Worm (Caenorhabditis elegans) whole organism, young adult: ENCODE measurements around the gene dpf-1.

ENCODE experiments used
- B0019.2 ChIP-seq: fragments of 200-800 bp; sonication (Bioruptor generic); conservative IDR thresholded peaks from 2 replicates; pipeline ENCODE4 v1.3.6; 2022; ENCODE audit warnings: missing genetic modification reagents, missing genetic modification characterization, missing compliant biosample characterization
- B0035.1 ChIP-seq: sonication (generic microtip); optimal IDR thresholded peaks from 2 replicates; lab custom pipeline; 2016; ENCODE audit warnings: missing genetic modification characterization, mild to moderate bottlenecking, missing compliant biosample characterization, missing genotype, missing genetic modification reagents
- C17E4.6 ChIP-seq: fragments of 200-800 bp; sonication (Bioruptor generic); IDR thresholded peaks from 2 replicates; pipeline ENCODE4 v1.3.6; 2022; ENCODE audit warnings: missing genetic modification reagents, missing genetic modification characterization, missing compliant biosample characterization
- F10E7.11 ChIP-seq: sonication (generic microtip); optimal IDR thresholded peaks from 2 replicates; lab custom pipeline; 2017; ENCODE audit warnings: mild to moderate bottlenecking, missing genetic modification characterization, moderate library complexity, missing compliant biosample characterization
- F39B2.1 ChIP-seq: fragments of 200-800 bp; sonication (Bioruptor generic); IDR thresholded peaks from 2 replicates; pipeline ENCODE4 v1.3.6; 2022; ENCODE audit warnings: missing genetic modification reagents, missing genetic modification characterization, missing compliant biosample characterization
- F52B5.7 ChIP-seq: sonication (generic microtip); optimal IDR thresholded peaks from 2 replicates; lab custom pipeline; 2016; ENCODE audit warnings: mild to moderate bottlenecking, missing genetic modification characterization, missing compliant biosample characterization
- K12H6.12 ChIP-seq: fragments of 200-800 bp; sonication (Bioruptor generic); optimal IDR thresholded peaks from 2 replicates; lab custom pipeline; 2018; ENCODE audit warnings: mild to moderate bottlenecking, missing genetic modification characterization, missing compliant biosample characterization
- T07F8.4 ChIP-seq: sonication (generic microtip); optimal IDR thresholded peaks from 2 replicates; lab custom pipeline; 2016; ENCODE audit warnings: mild to moderate bottlenecking, missing genetic modification characterization, moderate library complexity, missing compliant biosample characterization
- T26A5.8 ChIP-seq: sonication (generic microtip); optimal IDR thresholded peaks from 2 replicates; lab custom pipeline; 2016; ENCODE audit warnings: missing genetic modification characterization, missing compliant biosample characterization
- Y53F4B.3 ChIP-seq: fragments of 200-800 bp; sonication (Bioruptor generic); IDR thresholded peaks from 2 replicates; pipeline ENCODE4 v1.3.6; 2022; ENCODE audit warnings: missing genetic modification reagents, missing genetic modification characterization, missing compliant biosample characterization
- Y56A3A.18 ChIP-seq: fragments of 200-800 bp; sonication (Bioruptor generic); IDR thresholded peaks from 2 replicates; pipeline ENCODE4 v1.3.6; 2022; ENCODE audit warnings: missing genetic modification reagents, missing genetic modification characterization, missing compliant biosample characterization
- ZK185.1 ChIP-seq: sonication (generic microtip); optimal IDR thresholded peaks from 2 replicates; lab custom pipeline; 2016; ENCODE audit warnings: mild to moderate bottlenecking, missing genetic modification characterization, missing compliant biosample characterization; ENCODE audit not compliant: poor library complexity, severe bottlenecking
- akir-1 ChIP-seq: fragments of 200-800 bp; sonication (Bioruptor generic); optimal IDR thresholded peaks from 2 replicates; lab custom pipeline; 2018; ENCODE audit warnings: mild to moderate bottlenecking, missing genetic modification characterization, moderate library complexity, missing compliant biosample characterization
- aptf-3 ChIP-seq: fragments of 200-800 bp; sonication (Bioruptor generic); IDR thresholded peaks from 2 replicates; pipeline ENCODE4 v1.3.6; 2022; ENCODE audit warnings: missing genetic modification characterization, missing compliant biosample characterization
- attf-6 ChIP-seq: fragments of 200-800 bp; sonication (Bioruptor generic); IDR thresholded peaks from 2 replicates; pipeline ENCODE4 v1.3.6; 2022; ENCODE audit warnings: missing genetic modification reagents, missing genetic modification characterization, missing compliant biosample characterization
- bed-2 ChIP-seq: fragments of 200-800 bp; sonication (Bioruptor generic); IDR thresholded peaks from 2 replicates; pipeline ENCODE4 v1.3.6; 2022; ENCODE audit warnings: missing genetic modification reagents, missing genetic modification characterization, missing compliant biosample characterization
- ceh-100 ChIP-seq: fragments of 200-800 bp; sonication (Bioruptor generic); IDR thresholded peaks from 2 replicates; pipeline ENCODE4 v1.3.6; 2022; ENCODE audit warnings: missing genetic modification reagents, missing genetic modification characterization, missing compliant biosample characterization
- ceh-27 ChIP-seq: fragments of 200-800 bp; sonication (Bioruptor generic); optimal IDR thresholded peaks from 2 replicates; lab custom pipeline; 2018; ENCODE audit warnings: mild to moderate bottlenecking, missing genetic modification characterization, moderate library complexity, missing compliant biosample characterization
- ceh-58 ChIP-seq: fragments of 200-800 bp; sonication (Bioruptor generic); IDR thresholded peaks from 2 replicates; pipeline ENCODE4 v1.3.6; 2022; ENCODE audit warnings: missing genetic modification characterization, missing compliant biosample characterization
- ceh-91 ChIP-seq: fragments of 200-800 bp; sonication (Bioruptor generic); IDR thresholded peaks from 2 replicates; pipeline ENCODE4 v1.3.6; 2022; ENCODE audit warnings: missing genetic modification reagents, missing genetic modification characterization, missing compliant biosample characterization
- die-1 ChIP-seq: sonication (generic microtip); optimal IDR thresholded peaks from 2 replicates; lab custom pipeline; 2016; ENCODE audit warnings: missing genotype, mild to moderate bottlenecking, missing genetic modification characterization, missing compliant biosample characterization
- dox-1 ChIP-seq: fragments of 200-800 bp; sonication (Bioruptor generic); IDR thresholded peaks from 2 replicates; pipeline ENCODE4 v1.3.6; 2022; ENCODE audit warnings: missing genetic modification reagents, missing genetic modification characterization, missing compliant biosample characterization
- dpff-1 ChIP-seq: sonication (generic microtip); optimal IDR thresholded peaks from 2 replicates; lab custom pipeline; 2017; ENCODE audit warnings: mild to moderate bottlenecking, missing genetic modification characterization, missing compliant biosample characterization
- egl-44 ChIP-seq: fragments of 200-800 bp; sonication (Bioruptor generic); IDR thresholded peaks from 2 replicates; pipeline ENCODE4 v1.3.6; 2022; ENCODE audit warnings: missing genetic modification reagents, missing genetic modification characterization, missing compliant biosample characterization
- hlh-12 ChIP-seq: sonication (generic microtip); optimal IDR thresholded peaks from 2 replicates; lab custom pipeline; 2016; ENCODE audit warnings: missing genetic modification characterization, missing compliant biosample characterization
- hmg-1.2 ChIP-seq: fragments of 200-800 bp; sonication (Bioruptor generic); IDR thresholded peaks from 2 replicates; pipeline ENCODE4 v1.3.6; 2022; ENCODE audit warnings: missing genetic modification reagents, missing genetic modification characterization, missing compliant biosample characterization
- hrde-1 ChIP-seq: sonication (generic microtip); optimal IDR thresholded peaks from 2 replicates; lab custom pipeline; 2016; ENCODE audit warnings: missing genetic modification characterization, mild to moderate bottlenecking, missing compliant biosample characterization, moderate library complexity, missing genotype, missing genetic modification reagents, borderline replicate concordance
- hsf-1 ChIP-seq: fragments of 200-800 bp; sonication (Bioruptor generic); IDR thresholded peaks from 2 replicates; pipeline ENCODE4 v1.3.6; 2022; ENCODE audit warnings: missing genetic modification reagents, missing genetic modification characterization, missing compliant biosample characterization
- lin-54 ChIP-seq: fragments of 200-800 bp; sonication (Bioruptor generic); optimal IDR thresholded peaks from 2 replicates; lab custom pipeline; 2018; ENCODE audit warnings: mild to moderate bottlenecking, missing genetic modification characterization, missing compliant biosample characterization
- lsy-27 ChIP-seq: sonication (generic microtip); optimal IDR thresholded peaks from 2 replicates; lab custom pipeline; 2017; ENCODE audit warnings: missing genetic modification characterization, mild to moderate bottlenecking, missing compliant biosample characterization, antibody characterized with exemption, missing genotype, borderline replicate concordance; ENCODE audit not compliant: insufficient read depth
- madf-8 ChIP-seq: fragments of 200-800 bp; sonication (Bioruptor generic); conservative IDR thresholded peaks from 2 replicates; pipeline ENCODE4 v1.3.6; 2022; ENCODE audit warnings: missing genetic modification reagents, missing genetic modification characterization, missing compliant biosample characterization
- mcd-1 ChIP-seq: fragments of 200-800 bp; sonication (Bioruptor generic); IDR thresholded peaks from 2 replicates; pipeline ENCODE4 v1.3.6; 2022; ENCODE audit warnings: missing genetic modification reagents, missing genetic modification characterization, missing compliant biosample characterization
- nhr-179 ChIP-seq: sonication (generic microtip); optimal IDR thresholded peaks from 2 replicates; lab custom pipeline; 2016; ENCODE audit warnings: mild to moderate bottlenecking, missing genetic modification characterization, missing compliant biosample characterization
- nhr-27 ChIP-seq: fragments of 200-800 bp; sonication (Bioruptor generic); optimal IDR thresholded peaks from 2 replicates; lab custom pipeline; 2018; ENCODE audit warnings: mild to moderate bottlenecking, missing genetic modification characterization, moderate library complexity, missing compliant biosample characterization
- rcor-1 ChIP-seq: fragments of 200-800 bp; sonication (Bioruptor generic); IDR thresholded peaks from 2 replicates; pipeline ENCODE4 v1.3.6; 2022; ENCODE audit warnings: missing genetic modification reagents, missing genetic modification characterization, missing compliant biosample characterization
- rec-8 ChIP-seq, 2 experiments: sonication (generic microtip); optimal IDR thresholded peaks; 2 replicates each; lab custom pipeline; 2016; ENCODE audit warnings: mild to moderate bottlenecking in 2 of 2, missing genetic modification characterization in 2 of 2, missing genetic modification reagents in 2 of 2, missing genotype in 2 of 2, missing biosample characterization in 1 of 2, missing compliant biosample characterization in 1 of 2, moderate library complexity in 1 of 2
- repo-1 ChIP-seq: sonication (generic microtip); optimal IDR thresholded peaks from 2 replicates; lab custom pipeline; 2017; ENCODE audit warnings: mild to moderate bottlenecking, missing genetic modification characterization, missing compliant biosample characterization
- snpc-1.1 ChIP-seq: sonication (generic microtip); optimal IDR thresholded peaks from 2 replicates; lab custom pipeline; 2017; ENCODE audit warnings: missing genetic modification characterization, mild to moderate bottlenecking, missing compliant biosample characterization, antibody characterized with exemption, moderate library complexity, missing genotype, missing genetic modification reagents; ENCODE audit not compliant: insufficient read depth
- snpc-1.3 ChIP-seq: sonication (generic microtip); optimal IDR thresholded peaks from 2 replicates; lab custom pipeline; 2017; ENCODE audit warnings: missing genetic modification characterization, mild to moderate bottlenecking, missing compliant biosample characterization, antibody characterized with exemption, moderate library complexity, missing genotype, missing genetic modification reagents; ENCODE audit not compliant: insufficient read depth
- snpc-3.4 ChIP-seq: sonication (generic microtip); optimal IDR thresholded peaks from 2 replicates; lab custom pipeline; 2017; ENCODE audit warnings: missing genetic modification characterization, mild to moderate bottlenecking, missing compliant biosample characterization, antibody characterized with exemption, moderate library complexity, missing genotype, missing genetic modification reagents
- unc-130 ChIP-seq: sonication (generic microtip); optimal IDR thresholded peaks from 2 replicates; lab custom pipeline; 2016; ENCODE audit warnings: missing genetic modification reagents, missing genetic modification characterization, missing compliant biosample characterization
- zfh-2 ChIP-seq: fragments of 200-800 bp; sonication (Bioruptor generic); conservative IDR thresholded peaks from 2 replicates; pipeline ENCODE4 v1.3.6; 2022; ENCODE audit warnings: missing genetic modification reagents, missing genetic modification characterization, missing compliant biosample characterization
- ztf-25 ChIP-seq: fragments of 200-800 bp; sonication (Bioruptor generic); IDR thresholded peaks from 2 replicates; pipeline ENCODE4 v1.3.6; 2022; ENCODE audit warnings: missing genetic modification reagents, missing genetic modification characterization, missing compliant biosample characterization
- ztf-28 ChIP-seq: fragments of 200-800 bp; sonication (Bioruptor generic); IDR thresholded peaks from 2 replicates; pipeline ENCODE4 v1.3.6; 2022; ENCODE audit warnings: missing genetic modification reagents, missing genetic modification characterization, missing compliant biosample characterization
- ztf-3 ChIP-seq: fragments of 200-800 bp; sonication (Bioruptor generic); optimal IDR thresholded peaks from 2 replicates; lab custom pipeline; 2018; ENCODE audit warnings: mild to moderate bottlenecking, missing genetic modification characterization, missing compliant biosample characterization

dpf-1 gene

DNA sequence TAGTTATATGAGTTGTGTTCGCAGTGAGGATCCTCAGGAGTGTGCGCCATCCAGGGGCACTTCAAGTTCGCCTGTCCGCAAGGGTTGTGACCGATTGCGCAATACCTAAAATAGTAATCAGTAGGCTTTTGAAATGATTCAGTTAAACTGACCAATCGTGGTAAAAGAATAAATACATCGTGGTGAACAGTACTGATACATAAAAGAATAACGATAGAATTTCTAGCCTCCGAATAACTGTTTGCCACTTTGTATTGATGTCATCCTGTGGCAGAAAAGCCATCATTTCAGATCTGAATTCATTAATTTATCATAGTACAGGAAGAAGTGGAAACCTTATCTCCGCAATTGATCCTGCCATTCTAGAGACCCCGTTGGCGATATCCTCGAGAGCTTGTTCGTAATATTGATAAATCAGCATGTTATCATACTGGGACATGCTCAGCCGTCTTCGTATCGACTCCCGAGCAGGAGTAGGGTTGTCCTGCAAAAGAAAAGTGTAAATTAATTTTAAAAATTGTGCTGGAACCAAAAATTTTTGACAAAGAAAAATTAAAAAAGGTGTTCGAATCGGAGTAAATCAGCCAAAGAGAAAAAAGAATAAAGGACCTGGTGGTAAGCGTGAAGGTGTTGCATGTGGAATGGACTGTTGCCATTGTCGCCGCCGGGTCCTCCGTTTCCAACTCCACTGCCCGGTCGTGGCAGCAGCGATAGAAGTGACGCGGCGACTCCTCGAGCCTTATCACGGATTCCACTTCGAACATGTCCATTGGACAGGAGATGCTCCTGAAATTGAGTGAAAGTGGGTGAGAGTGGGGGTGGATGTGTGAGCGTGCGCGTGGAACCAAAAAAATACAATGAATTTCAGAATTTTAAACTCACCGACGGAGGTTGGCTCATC, 42.0 kb downstream of the dpf-1 start (continued):
- TF ChIP-seq ceh-58 (GFP tag; lab: Robert Waterston, UW), result 0 out of 2 replicates have a peak, but pooled peaks have one; percentile 27
- TF ChIP-seq snpc-1.1, result no peak
- TF ChIP-seq F10E7.11 (tag; lab: Kevin White, UChicago), result peak; percentile 8
- TF ChIP-seq F39B2.1 (GFP tag; lab: Robert Waterston, UW), result no peak
- peak; percentile 37 for TF ChIP-seq ceh-27 (GFP tag; lab: Kevin White, UChicago)
- peak; percentile 44 for TF ChIP-seq repo-1
- TF ChIP-seq mcd-1 (GFP tag; lab: Robert Waterston, UW), result peak; percentile 38; the same call in 1 of the 2 replicates
- TF ChIP-seq hlh-12 (tag; lab: Kevin White, UChicago), result no peak
- TF ChIP-seq ZK185.1 (tag; lab: Kevin White, UChicago), result no peak
- no peak for TF ChIP-seq B0035.1 (tag; lab: Kevin White, UChicago)
- TF ChIP-seq unc-130 (GFP tag; lab: Kevin White, UChicago), result no peak
- TF ChIP-seq snpc-1.3 (tag; lab: Kevin White, UChicago), result no peak
- TF ChIP-seq ztf-25 (GFP tag; lab: Robert Waterston, UW), result no peak
- no peak for TF ChIP-seq T07F8.4 (tag; lab: Kevin White, UChicago)
- peak; percentile 17; the same call in 1 of the 2 replicates for TF ChIP-seq rcor-1
- TF ChIP-seq akir-1 (GFP tag; lab: Kevin White, UChicago), result no peak
- TF ChIP-seq ceh-91 (GFP tag; lab: Robert Waterston, UW), result no peak
- no peak for TF ChIP-seq lsy-27 (tag; lab: Kevin White, UChicago)
- no peak for TF ChIP-seq T26A5.8 (tag; lab: Kevin White, UChicago)
- no peak for TF ChIP-seq hmg-1.2 (GFP tag; lab: Robert Waterston, UW)
- TF ChIP-seq rec-8 (tag; optimal IDR thresholded peaks at IDR 0.05; lab: Kevin White, UChicago), result no peak
- peak; percentile 39; the same call in 1 of the 2 replicates for TF ChIP-seq attf-6 (GFP tag; lab: Robert Waterston, UW)
- no peak for TF ChIP-seq aptf-3
- TF ChIP-seq hsf-1 (GFP tag; lab: Robert Waterston, UW), result peak; percentile 77
- TF ChIP-seq zfh-2 (GFP tag; lab: Robert Waterston, UW), result peak; percentile 62
- TF ChIP-seq ztf-3 (GFP tag; lab: Kevin White, UChicago), result no peak
- no peak for TF ChIP-seq bed-2 (GFP tag; lab: Robert Waterston, UW)
- no peak for TF ChIP-seq K12H6.12 (tag; lab: Kevin White, UChicago)
- TF ChIP-seq egl-44 (GFP tag; lab: Robert Waterston, UW), result no peak
- no peak for TF ChIP-seq dpff-1 (tag; lab: Kevin White, UChicago)
- no peak for TF ChIP-seq nhr-179
- peak; percentile 20 for TF ChIP-seq die-1 (tag; lab: Kevin White, UChicago)
- TF ChIP-seq hrde-1 (tag; lab: Kevin White, UChicago), result peak; percentile 52
- peak; percentile 28; the same call in 1 of the 2 replicates for TF ChIP-seq ceh-100 (GFP tag; lab: Robert Waterston, UW)
- TF ChIP-seq nhr-27 (tag; lab: Kevin White, UChicago), result no peak
- TF ChIP-seq B0019.2, result no peak
- no peak for TF ChIP-seq dox-1 (GFP tag; lab: Robert Waterston, UW)
- peak; percentile 43 for TF ChIP-seq lin-54 (GFP tag; lab: Kevin White, UChicago)
- TF ChIP-seq Y53F4B.3 (GFP tag; lab: Robert Waterston, UW), result no peak
- peak; percentile 42; the same call in 1 of the 2 replicates for TF ChIP-seq Y56A3A.18 (GFP tag; lab: Robert Waterston, UW)
- no peak for TF ChIP-seq madf-8 (GFP tag; lab: Robert Waterston, UW)
- TF ChIP-seq snpc-3.4 (tag; lab: Kevin White, UChicago), result no peak
- no peak for TF ChIP-seq ztf-28 (GFP tag; lab: Robert Waterston, UW)
- no peak for TF ChIP-seq C17E4.6 (GFP tag; lab: Robert Waterston, UW)
- no peak for TF ChIP-seq F52B5.7 (tag; lab: Kevin White, UChicago)
